Worm (Caenorhabditis elegans) whole organism, young adult: ENCODE data around the gene F25D1.3.

Source experiments
- D2030.7 ChIP-seq: fragments of 200-800 bp; sonication (Bioruptor generic); IDR thresholded peaks from 2 replicates; pipeline ENCODE4 v1.3.6; 2022; ENCODE audit warnings: missing genetic modification reagents, missing genetic modification characterization, missing compliant biosample characterization
- F23B12.7 ChIP-seq: sonication (generic microtip); optimal IDR thresholded peaks from 2 replicates; lab custom pipeline; 2017; ENCODE audit warnings: missing genetic modification characterization, mild to moderate bottlenecking, missing compliant biosample characterization, antibody characterized with exemption, moderate library complexity; ENCODE audit not compliant: insufficient read depth
- Y53G8AR.9 ChIP-seq: fragments of 200-800 bp; sonication (Bioruptor generic); conservative IDR thresholded peaks from 2 replicates; pipeline ENCODE4 v1.3.6; 2022; ENCODE audit warnings: missing genetic modification reagents, missing genetic modification characterization, missing compliant biosample characterization
- bed-1 ChIP-seq: fragments of 200-800 bp; sonication (Bioruptor generic); IDR thresholded peaks from 2 replicates; pipeline ENCODE4 v1.3.6; 2022; ENCODE audit warnings: missing genetic modification reagents, missing genetic modification characterization, missing compliant biosample characterization
- pha-4 ChIP-seq: fragments of 150-350 bp; sonication (generic microtip); optimal IDR thresholded peaks from 2 replicates; lab custom pipeline; 2014; ENCODE audit warnings: missing biosample characterization, missing genetic modification reagents, missing genetic modification characterization

- TF ChIP-seq F23B12.7 (tag; lab: Kevin White, UChicago) (peak; percentile 13), bed-1 (GFP tag; lab: Robert Waterston, UW) (no peak), pha-4 (tag; lab: Kevin White, UChicago) (no peak), D2030.7 (GFP tag; lab: Robert Waterston, UW) (peak; percentile 43; the same call in 1 of the 2 replicates), Y53G8AR.9 (GFP tag; lab: Robert Waterston, UW) (peak; percentile 87)
These were observed 50.4 kb downstream of the F25D1.3 start, which contains the start of the genes erh-1 and lpd-9 for ce11 chrV:10578938-10579337.
